Fruit fly (Drosophila melanogaster) whole organism, prepupa: Measurements from ENCODE around the gene CG31551.

ENCODE experiments used
- Blimp-1 ChIP-seq: fragments of 200-800 bp; sonication (Bioruptor generic); optimal IDR thresholded peaks from 3 replicates; lab custom pipeline; 2017; ENCODE audit warnings: missing biosample characterization, missing genetic modification characterization, mild to moderate bottlenecking, moderate library complexity, missing genetic modification reagents
- CG10631 ChIP-seq: fragments of 200-800 bp; sonication (Bioruptor generic); optimal IDR thresholded peaks from 2 replicates; lab custom pipeline; 2016; ENCODE audit warnings: missing biosample characterization, missing genetic modification characterization
- CG11294 ChIP-seq: fragments of 200-800 bp; sonication (Bioruptor generic); IDR thresholded peaks from 2 replicates; pipeline ENCODE4 v1.3.6; 2022; ENCODE audit warnings: missing biosample characterization, missing genetic modification characterization
- CG11762 ChIP-seq: fragments of 200-800 bp; sonication (Bioruptor generic); optimal IDR thresholded peaks from 3 replicates; lab custom pipeline; 2016; ENCODE audit warnings: missing biosample characterization, missing genetic modification characterization; ENCODE audit not compliant: insufficient read depth
- CG11902 ChIP-seq: fragments of 200-800 bp; sonication (Bioruptor generic); optimal IDR thresholded peaks from 3 replicates; lab custom pipeline; 2016; ENCODE audit warnings: missing biosample characterization, missing genetic modification characterization
- CG15336 ChIP-seq: fragments of 200-800 bp; sonication (Bioruptor generic); IDR thresholded peaks from 2 replicates; pipeline ENCODE4 v1.3.6; 2022; ENCODE audit warnings: missing biosample characterization, missing genetic modification characterization
- CG1621 ChIP-seq: fragments of 200-800 bp; sonication (Bioruptor generic); optimal IDR thresholded peaks from 3 replicates; lab custom pipeline; 2018; ENCODE audit warnings: missing biosample characterization, mild to moderate bottlenecking, missing genetic modification characterization
- CG16779 ChIP-seq: fragments of 200-800 bp; sonication (Bioruptor generic); optimal IDR thresholded peaks from 3 replicates; lab custom pipeline; 2017; ENCODE audit warnings: missing biosample characterization, mild to moderate bottlenecking, missing genetic modification characterization
- CG3032 ChIP-seq: fragments of 200-800 bp; optimal IDR thresholded peaks from 2 replicates; lab custom pipeline; 2019; ENCODE audit warnings: missing biosample characterization, mild to moderate bottlenecking, missing genetic modification characterization, moderate library complexity
- CG31627 ChIP-seq: fragments of 200-800 bp; sonication (Bioruptor generic); optimal IDR thresholded peaks from 3 replicates; lab custom pipeline; 2016; ENCODE audit warnings: missing biosample characterization, missing genetic modification characterization
- CG32006 ChIP-seq: fragments of 200-800 bp; sonication (Bioruptor generic); optimal IDR thresholded peaks from 3 replicates; lab custom pipeline; 2017; ENCODE audit warnings: missing biosample characterization, mild to moderate bottlenecking, missing genetic modification characterization
- CG4318 ChIP-seq: fragments of 200-800 bp; sonication (Bioruptor generic); optimal IDR thresholded peaks from 3 replicates; lab custom pipeline; 2017; ENCODE audit warnings: missing biosample characterization, mild to moderate bottlenecking, missing genetic modification characterization
- CG6163 ChIP-seq: fragments of 200-800 bp; sonication (Bioruptor generic); IDR thresholded peaks from 3 replicates; pipeline ENCODE4 v1.3.6; 2022; ENCODE audit warnings: missing biosample characterization, missing genetic modification characterization
- CG6276 ChIP-seq: fragments of 200-800 bp; sonication (Bioruptor generic); optimal IDR thresholded peaks from 2 replicates; lab custom pipeline; 2017; ENCODE audit warnings: missing biosample characterization, mild to moderate bottlenecking, missing genetic modification characterization
- CG6792 ChIP-seq: fragments of 200-800 bp; sonication (Bioruptor generic); optimal IDR thresholded peaks from 3 replicates; lab custom pipeline; 2016; ENCODE audit warnings: missing biosample characterization, missing genetic modification characterization
- CG6808 ChIP-seq: fragments of 200-800 bp; sonication (Bioruptor generic); optimal IDR thresholded peaks from 3 replicates; lab custom pipeline; 2017; ENCODE audit warnings: missing biosample characterization, missing genetic modification characterization, mild to moderate bottlenecking, moderate library complexity, missing genetic modification reagents
- CG7368 ChIP-seq: fragments of 200-800 bp; sonication (Bioruptor generic); optimal IDR thresholded peaks from 3 replicates; lab custom pipeline; 2016; ENCODE audit warnings: missing biosample characterization, missing genetic modification characterization
- CG8119 ChIP-seq: fragments of 200-800 bp; sonication (Bioruptor generic); IDR thresholded peaks from 3 replicates; pipeline ENCODE4 v1.3.6; 2022; ENCODE audit warnings: missing biosample characterization, missing genetic modification characterization
- CG8319 ChIP-seq: fragments of 200-800 bp; sonication (Bioruptor generic); optimal IDR thresholded peaks from 3 replicates; lab custom pipeline; 2016; ENCODE audit warnings: missing biosample characterization, missing genetic modification characterization
- CG8632 ChIP-seq: fragments of 200-800 bp; sonication (Bioruptor generic); optimal IDR thresholded peaks from 3 replicates; lab custom pipeline; 2016; ENCODE audit warnings: missing biosample characterization, missing genetic modification characterization
- Eip75B ChIP-seq: fragments of 200-800 bp; sonication (Bioruptor generic); optimal IDR thresholded peaks from 3 replicates; lab custom pipeline; 2016; ENCODE audit warnings: missing biosample characterization, missing genetic modification characterization
- Eip78C ChIP-seq: fragments of 200-800 bp; sonication (Bioruptor generic); peaks from one replicate; lab custom pipeline; 2016; ENCODE audit warnings: missing biosample characterization, missing genetic modification characterization
- Eip93F ChIP-seq: fragments of 200-800 bp; sonication (Bioruptor generic); optimal IDR thresholded peaks from 2 replicates; lab custom pipeline; 2016; ENCODE audit warnings: missing biosample characterization, mild to moderate bottlenecking, missing genetic modification characterization
- Ets21C ChIP-seq: fragments of 200-800 bp; sonication (Bioruptor generic); optimal IDR thresholded peaks from 3 replicates; lab custom pipeline; 2016; ENCODE audit warnings: missing biosample characterization, missing genetic modification characterization
- Ets96B ChIP-seq: fragments of 200-800 bp; optimal IDR thresholded peaks from 2 replicates; lab custom pipeline; 2019; ENCODE audit warnings: missing biosample characterization, mild to moderate bottlenecking, missing genetic modification characterization, moderate library complexity
- Gug ChIP-seq: fragments of 200-800 bp; sonication (Bioruptor generic); IDR thresholded peaks from 2 replicates; pipeline ENCODE4 v1.3.6; 2022; ENCODE audit warnings: missing biosample characterization, missing genetic modification characterization
- Hr39 ChIP-seq: fragments of 200-800 bp; sonication (Bioruptor generic); optimal IDR thresholded peaks from 2 replicates; lab custom pipeline; 2016; ENCODE audit warnings: missing biosample characterization, missing genetic modification characterization
- Hr4 ChIP-seq: fragments of 200-800 bp; sonication (Bioruptor generic); optimal IDR thresholded peaks from 3 replicates; lab custom pipeline; 2016; ENCODE audit warnings: missing biosample characterization, missing genetic modification characterization
- Lpt ChIP-seq: fragments of 200-800 bp; sonication (Bioruptor generic); optimal IDR thresholded peaks from 3 replicates; lab custom pipeline; 2016; ENCODE audit warnings: missing biosample characterization, missing genetic modification characterization
- Met ChIP-seq: fragments of 200-800 bp; sonication (Bioruptor generic); optimal IDR thresholded peaks from 3 replicates; lab custom pipeline; 2016; ENCODE audit warnings: missing biosample characterization, missing genetic modification characterization
- OdsH ChIP-seq: fragments of 200-800 bp; sonication (Bioruptor generic); optimal IDR thresholded peaks from 3 replicates; lab custom pipeline; 2016; ENCODE audit warnings: missing biosample characterization, missing genetic modification characterization
- Smox ChIP-seq: fragments of 200-800 bp; sonication (Bioruptor generic); optimal IDR thresholded peaks from 3 replicates; lab custom pipeline; 2016; ENCODE audit warnings: missing biosample characterization, missing genetic modification characterization
- Sox14 ChIP-seq: fragments of 200-800 bp; sonication (Bioruptor generic); optimal IDR thresholded peaks from 3 replicates; lab custom pipeline; 2016; ENCODE audit warnings: missing biosample characterization, missing genetic modification characterization
- Sox15 ChIP-seq: fragments of 200-800 bp; sonication (Bioruptor generic); optimal IDR thresholded peaks from 3 replicates; lab custom pipeline; 2016; ENCODE audit warnings: missing biosample characterization, missing genetic modification characterization
- acj6 ChIP-seq: fragments of 200-800 bp; sonication (Bioruptor generic); optimal IDR thresholded peaks from 3 replicates; lab custom pipeline; 2016; ENCODE audit warnings: missing biosample characterization, missing genetic modification characterization
- cyc ChIP-seq: fragments of 200-800 bp; sonication (Bioruptor generic); optimal IDR thresholded peaks from 3 replicates; lab custom pipeline; 2016; ENCODE audit warnings: missing biosample characterization, missing genetic modification characterization
- dac ChIP-seq: fragments of 200-800 bp; sonication (Bioruptor generic); optimal IDR thresholded peaks from 2 replicates; lab custom pipeline; 2017; ENCODE audit warnings: missing biosample characterization, mild to moderate bottlenecking, missing genetic modification characterization
- dsx ChIP-seq: fragments of 200-800 bp; optimal IDR thresholded peaks from 3 replicates; lab custom pipeline; 2019; ENCODE audit warnings: missing biosample characterization, mild to moderate bottlenecking, missing genetic modification characterization, moderate library complexity; ENCODE audit not compliant: poor library complexity, severe bottlenecking
- eg ChIP-seq: fragments of 200-800 bp; sonication (Bioruptor generic); IDR thresholded peaks from 3 replicates; pipeline ENCODE4 v1.3.6; 2022; ENCODE audit warnings: missing biosample characterization, missing genetic modification characterization
- esn ChIP-seq: fragments of 200-800 bp; sonication (Bioruptor generic); optimal IDR thresholded peaks from 2 replicates; lab custom pipeline; 2016; ENCODE audit warnings: missing biosample characterization, mild to moderate bottlenecking, missing genetic modification characterization, moderate library complexity
- fkh ChIP-seq: fragments of 200-800 bp; sonication (Bioruptor generic); optimal IDR thresholded peaks from 3 replicates; lab custom pipeline; 2017; ENCODE audit warnings: missing biosample characterization, mild to moderate bottlenecking, missing genetic modification characterization, moderate library complexity
- lz ChIP-seq: fragments of 200-800 bp; sonication (Bioruptor generic); optimal IDR thresholded peaks from 3 replicates; lab custom pipeline; 2016; ENCODE audit warnings: missing biosample characterization, missing genetic modification characterization
- net ChIP-seq: fragments of 200-800 bp; sonication (Bioruptor generic); optimal IDR thresholded peaks from 3 replicates; lab custom pipeline; 2016; ENCODE audit warnings: missing biosample characterization, missing genetic modification characterization
- pdm3 ChIP-seq: fragments of 200-800 bp; sonication (Bioruptor generic); optimal IDR thresholded peaks from 3 replicates; lab custom pipeline; 2016; ENCODE audit warnings: missing biosample characterization, missing genetic modification characterization
- salr ChIP-seq, 2 experiments: fragments of 200-800 bp; sonication (Bioruptor generic); optimal IDR thresholded peaks; 3 replicates each; lab custom pipeline; 2016 to 2018; ENCODE audit warnings: missing biosample characterization in 2 of 2, missing genetic modification characterization in 2 of 2, mild to moderate bottlenecking in 1 of 2
- topi ChIP-seq: fragments of 200-800 bp; sonication (Bioruptor generic); optimal IDR thresholded peaks from 3 replicates; lab custom pipeline; 2016; ENCODE audit warnings: missing biosample characterization, missing genetic modification characterization
- vri ChIP-seq: fragments of 200-800 bp; sonication (Bioruptor generic); optimal IDR thresholded peaks from 3 replicates; lab custom pipeline; 2016; ENCODE audit warnings: missing biosample characterization, mild to moderate bottlenecking, missing genetic modification characterization

The CG31551 gene

dm6 chr3R:5601044-5601523 lies 26.6 kb upstream of the CG31551 start, which contains the start of the genes kra and SecS (continued):
- TF ChIP-seq Sox15, result peak; percentile 61
- peak; percentile 51 for TF ChIP-seq topi (GFP tag; lab: Kevin White, UChicago)
- TF ChIP-seq CG11762 (GFP tag; lab: Kevin White, UChicago), result peak; percentile 45
- TF ChIP-seq CG11294 (GFP tag; lab: Robert Waterston, UW), result no peak
- peak; percentile 64 for TF ChIP-seq CG10631 (GFP tag; lab: Kevin White, UChicago)
- TF ChIP-seq acj6 (GFP tag; lab: Kevin White, UChicago), result peak; percentile 71
- no peak for TF ChIP-seq CG4318 (GFP tag; lab: Kevin White, UChicago)
- no peak for TF ChIP-seq Eip93F (GFP tag; lab: Kevin White, UChicago)
- peak; percentile 67 for TF ChIP-seq esn (GFP tag; lab: Kevin White, UChicago)
- peak; percentile 46 for TF ChIP-seq CG8632 (GFP tag; lab: Kevin White, UChicago)
- TF ChIP-seq Smox (GFP tag; lab: Kevin White, UChicago), result no peak
- peak; percentile 68 for TF ChIP-seq Hr39 (GFP tag; lab: Kevin White, UChicago)
- TF ChIP-seq CG16779 (tag; lab: Kevin White, UChicago), result no peak
- TF ChIP-seq Sox14 (GFP tag; lab: Kevin White, UChicago), result peak; percentile 30
- TF ChIP-seq CG8119 (GFP tag; lab: Robert Waterston, UW), result no peak
- no peak for TF ChIP-seq CG32006 (GFP tag; lab: Kevin White, UChicago)
- no peak for TF ChIP-seq eg (GFP tag; lab: Robert Waterston, UW)
- peak; percentile 39 for TF ChIP-seq CG8319 (GFP tag; lab: Kevin White, UChicago)
- TF ChIP-seq CG11902, result peak; percentile 40
- peak; percentile 79 for TF ChIP-seq Eip78C
- peak; percentile 68 for TF ChIP-seq pdm3 (GFP tag; lab: Kevin White, UChicago)
- no peak for TF ChIP-seq net (GFP tag; lab: Kevin White, UChicago)
- TF ChIP-seq cyc (GFP tag; lab: Kevin White, UChicago), result peak; percentile 55
- TF ChIP-seq dsx (GFP tag; lab: Kevin White, UChicago), result no peak
- peak; percentile 20 for TF ChIP-seq dac
- no peak for TF ChIP-seq CG6163 (GFP tag; lab: Robert Waterston, UW)

- peak; percentile 43 for TF ChIP-seq topi (GFP tag; lab: Kevin White, UChicago)
- no peak for TF ChIP-seq Blimp-1
- TF ChIP-seq Sox15, result peak; percentile 8
- peak; percentile 23 for TF ChIP-seq Ets96B (tag; lab: Kevin White, UChicago)
- TF ChIP-seq OdsH (GFP tag; lab: Kevin White, UChicago), result no peak
- peak; percentile 62 for TF ChIP-seq lz
- TF ChIP-seq CG15336, result peak; percentile 44
- TF ChIP-seq CG3032 (tag; lab: Kevin White, UChicago), result peak; percentile 63
- peak; percentile 26 for TF ChIP-seq dac
- TF ChIP-seq CG1621, result peak; percentile 33
- peak in 1 of 2 experiments; percentile 9 for TF ChIP-seq salr (GFP tag; optimal IDR thresholded peaks at IDR 0.05; lab: Kevin White, UChicago)
- TF ChIP-seq CG6276 (GFP tag; lab: Kevin White, UChicago), result no peak
- peak; percentile 60 for TF ChIP-seq Eip75B (GFP tag; lab: Kevin White, UChicago)
- peak; percentile 38 for TF ChIP-seq CG6792 (GFP tag; lab: Kevin White, UChicago)
- TF ChIP-seq CG31627, result peak; percentile 67
- TF ChIP-seq CG8632 (GFP tag; lab: Kevin White, UChicago), result peak; percentile 27
- no peak for TF ChIP-seq CG7368 (GFP tag; lab: Kevin White, UChicago)
- peak; percentile 64 for TF ChIP-seq Sox14 (GFP tag; lab: Kevin White, UChicago)
- peak; percentile 20 for TF ChIP-seq Ets21C (GFP tag; lab: Kevin White, UChicago)
- peak; percentile 70 for TF ChIP-seq CG6163 (GFP tag; lab: Robert Waterston, UW)
- TF ChIP-seq Hr39 (GFP tag; lab: Kevin White, UChicago), result peak; percentile 64
- TF ChIP-seq Lpt (GFP tag; lab: Kevin White, UChicago), result peak; percentile 37
- TF ChIP-seq CG6808, result peak; percentile 11
- TF ChIP-seq CG11294 (GFP tag; lab: Robert Waterston, UW), result peak; percentile 16; the same call in 1 of the 2 replicates
- peak; percentile 39 for TF ChIP-seq acj6 (GFP tag; lab: Kevin White, UChicago)
- no peak for TF ChIP-seq Smox (GFP tag; lab: Kevin White, UChicago)
- TF ChIP-seq fkh, result peak; percentile 86
- TF ChIP-seq eg (GFP tag; lab: Robert Waterston, UW), result peak; percentile 76
- peak; percentile 60 for TF ChIP-seq Hr4 (GFP tag; lab: Kevin White, UChicago)
- TF ChIP-seq Met (GFP tag; lab: Kevin White, UChicago), result no peak
- TF ChIP-seq vri (GFP tag; lab: Kevin White, UChicago), result peak; percentile 41
- TF ChIP-seq Eip78C, result peak; percentile 90
- no peak for TF ChIP-seq pdm3 (GFP tag; lab: Kevin White, UChicago)
- TF ChIP-seq esn (GFP tag; lab: Kevin White, UChicago), result peak; percentile 68
- TF ChIP-seq Gug (GFP tag; lab: Robert Waterston, UW), result peak; percentile 54; the same call in 1 of the 2 replicates
- TF ChIP-seq Eip93F (GFP tag; lab: Kevin White, UChicago), result peak; percentile 70
- peak; percentile 74 for TF ChIP-seq dsx (GFP tag; lab: Kevin White, UChicago)
These were observed 21.2 kb upstream of the CG31551 start, which contains the start of gene asl for dm6 chr3R:5606477-5606876. Gene asl, minus strand, starts transcription at chr3R:5606543.
